Fruit fly (Drosophila melanogaster) whole organism, adult: ENCODE results near the gene Edc3.
A peak's percentile ranks its signal among the peaks of the same experiment; 100 is the strongest.

Source experiments
- CG11617 ChIP-seq: fragments of 200-800 bp; sonication (Bioruptor generic); optimal IDR thresholded peaks from 2 replicates; lab custom pipeline; 2017; ENCODE audit warnings: mild to moderate bottlenecking, missing biosample characterization, missing genetic modification reagents, missing genetic modification characterization
- CG12768 ChIP-seq: fragments of 200-800 bp; sonication (Bioruptor generic); optimal IDR thresholded peaks from 2 replicates; lab custom pipeline; 2017; ENCODE audit warnings: missing biosample characterization, missing genetic modification characterization, mild to moderate bottlenecking, moderate library complexity, missing genetic modification reagents
- CG14711 ChIP-seq: fragments of 200-800 bp; sonication (Bioruptor generic); optimal IDR thresholded peaks from 2 replicates; lab custom pipeline; 2018; ENCODE audit warnings: missing biosample characterization, mild to moderate bottlenecking, missing genetic modification characterization, moderate library complexity
- CG1620 ChIP-seq: fragments of 200-800 bp; sonication (Bioruptor generic); optimal IDR thresholded peaks from 2 replicates; lab custom pipeline; 2016; ENCODE audit warnings: missing biosample characterization, missing genetic modification characterization
- CG33017 ChIP-seq: fragments of 200-800 bp; sonication (Bioruptor generic); optimal IDR thresholded peaks from 2 replicates; lab custom pipeline; 2018; ENCODE audit warnings: missing biosample characterization, mild to moderate bottlenecking, missing genetic modification characterization, moderate library complexity
- CG5204 ChIP-seq: fragments of 200-800 bp; sonication (Bioruptor generic); optimal IDR thresholded peaks from 2 replicates; lab custom pipeline; 2016; ENCODE audit warnings: missing biosample characterization, missing genetic modification characterization
- CG7045 ChIP-seq: fragments of 200-800 bp; sonication (Bioruptor generic); optimal IDR thresholded peaks from 2 replicates; lab custom pipeline; 2017; ENCODE audit warnings: missing biosample characterization, mild to moderate bottlenecking, missing genetic modification characterization
- CG7101 ChIP-seq: fragments of 200-800 bp; sonication (Bioruptor generic); optimal IDR thresholded peaks from 2 replicates; lab custom pipeline; 2018; ENCODE audit warnings: missing biosample characterization, mild to moderate bottlenecking, missing genetic modification characterization, moderate library complexity
- Clk ChIP-seq: fragments of 200-800 bp; sonication (Bioruptor generic); optimal IDR thresholded peaks from 2 replicates; lab custom pipeline; 2017; ENCODE audit warnings: missing biosample characterization, missing genetic modification characterization
- Crg-1 ChIP-seq: fragments of 200-800 bp; sonication (Bioruptor generic); optimal IDR thresholded peaks from 2 replicates; lab custom pipeline; 2016; ENCODE audit warnings: missing biosample characterization, missing genetic modification characterization
- Hr96 ChIP-seq: fragments of 200-800 bp; sonication (Bioruptor generic); optimal IDR thresholded peaks from 2 replicates; lab custom pipeline; 2016; ENCODE audit warnings: missing biosample characterization, missing genetic modification characterization
- Mnt ChIP-seq: fragments of 200-800 bp; sonication (Bioruptor generic); optimal IDR thresholded peaks from 2 replicates; lab custom pipeline; 2016; ENCODE audit warnings: missing biosample characterization, mild to moderate bottlenecking, missing genetic modification characterization
- bab1 ChIP-seq: fragments of 200-800 bp; sonication (Bioruptor generic); optimal IDR thresholded peaks from 3 replicates; lab custom pipeline; 2019; ENCODE audit warnings: missing biosample characterization, mild to moderate bottlenecking, missing genetic modification characterization, moderate library complexity
- cic ChIP-seq: fragments of 200-800 bp; sonication (Bioruptor generic); optimal IDR thresholded peaks from 2 replicates; lab custom pipeline; 2017; ENCODE audit warnings: missing biosample characterization, mild to moderate bottlenecking, missing genetic modification characterization, moderate library complexity
- cnc ChIP-seq, 2 experiments: fragments of >200 bp; optimal IDR thresholded peaks; 2 replicates each; lab custom pipeline; 2017
- kay ChIP-seq: fragments of 200-800 bp; sonication (Bioruptor generic); peaks from one replicate; lab custom pipeline; 2016; ENCODE audit warnings: missing biosample characterization, missing genetic modification characterization, borderline replicate concordance
- ovo ChIP-seq: fragments of 200-800 bp; sonication (Bioruptor generic); optimal IDR thresholded peaks from 2 replicates; lab custom pipeline; 2016; ENCODE audit warnings: missing biosample characterization, missing genetic modification characterization
- pad ChIP-seq: fragments of 200-800 bp; sonication (Bioruptor generic); optimal IDR thresholded peaks from 3 replicates; lab custom pipeline; 2017; ENCODE audit warnings: missing biosample characterization, missing genetic modification characterization, mild to moderate bottlenecking, moderate library complexity, missing genetic modification reagents
- tj ChIP-seq: fragments of 200-800 bp; sonication (Bioruptor generic); optimal IDR thresholded peaks from 3 replicates; lab custom pipeline; 2017; ENCODE audit warnings: missing biosample characterization, mild to moderate bottlenecking, missing genetic modification characterization, moderate library complexity
- toe ChIP-seq: fragments of 200-800 bp; sonication (Bioruptor generic); optimal IDR thresholded peaks from 2 replicates; lab custom pipeline; 2016; ENCODE audit warnings: missing biosample characterization, missing genetic modification characterization

Edc3 gene

dm6 chr3L:17529511-17530194 is at the start of gene Edc3, which contains the start of gene Nedd4:
Edc3 (minus strand) TSS chr3L:17529861.
Nedd4 (plus strand) TSS chr3L:17530081.
- TF ChIP-seq cic (peak; percentile 7), CG14711 (tag; lab: Kevin White, UChicago) (peak; percentile 19), CG11617 (GFP tag; lab: Kevin White, UChicago) (peak; percentile 47), pad (GFP tag; lab: Kevin White, UChicago) (no peak), tj (GFP tag; lab: Kevin White, UChicago) (no peak), CG33017 (tag; lab: Kevin White, UChicago) (no peak), Crg-1 (GFP tag; lab: Kevin White, UChicago) (peak; percentile 23), CG7101 (tag; lab: Kevin White, UChicago) (peak; percentile 36), Hr96 (no peak), CG7045 (peak; percentile 17), CG1620 (GFP tag; lab: Kevin White, UChicago) (no peak), Mnt (GFP tag; lab: Kevin White, UChicago) (peak; percentile 52)

- TF ChIP-seq Hr96 (no peak), CG1620 (GFP tag; lab: Kevin White, UChicago) (no peak), pad (GFP tag; lab: Kevin White, UChicago) (no peak), ovo (GFP tag; lab: Kevin White, UChicago) (no peak), Crg-1 (GFP tag; lab: Kevin White, UChicago) (no peak), Mnt (GFP tag; lab: Kevin White, UChicago) (no peak), cnc (optimal IDR thresholded peaks at IDR 0.05; lab: Kevin White, UChicago) (no peak), cic (no peak), CG33017 (tag; lab: Kevin White, UChicago) (no peak), CG12768 (GFP tag; lab: Kevin White, UChicago) (no peak), CG11617 (GFP tag; lab: Kevin White, UChicago) (no peak), CG7101 (tag; lab: Kevin White, UChicago) (no peak), Clk (no peak)
These were observed 49.5 kb upstream of the Edc3 start for dm6 chr3L:17579121-17579520.

dm6 chr3L:17578413-17578812 is 48.8 kb upstream of the Edc3 start:
- TF ChIP-seq Mnt (GFP tag; lab: Kevin White, UChicago) (no peak), cnc (optimal IDR thresholded peaks at IDR 0.05; lab: Kevin White, UChicago) (no peak), kay (GFP tag; lab: Kevin White, UChicago) (peak; percentile 50), CG7045 (peak; percentile 24), tj (GFP tag; lab: Kevin White, UChicago) (no peak), CG11617 (GFP tag; lab: Kevin White, UChicago) (no peak), toe (GFP tag; lab: Kevin White, UChicago) (peak; percentile 25), Crg-1 (GFP tag; lab: Kevin White, UChicago) (no peak), bab1 (GFP tag; lab: Kevin White, UChicago) (no peak), Hr96 (no peak), Clk (no peak), CG12768 (GFP tag; lab: Kevin White, UChicago) (no peak), pad (GFP tag; lab: Kevin White, UChicago) (no peak), CG7101 (tag; lab: Kevin White, UChicago) (peak; percentile 38), ovo (GFP tag; lab: Kevin White, UChicago) (no peak), CG33017 (tag; lab: Kevin White, UChicago) (peak; percentile 59), CG1620 (GFP tag; lab: Kevin White, UChicago) (no peak), CG14711 (tag; lab: Kevin White, UChicago) (peak; percentile 53), cic (no peak), CG5204 (GFP tag; lab: Kevin White, UChicago) (no peak)

dm6 chr3L:17577530-17578351 is 48.1 kb upstream of the Edc3 start:
- TF ChIP-seq CG5204 (GFP tag; lab: Kevin White, UChicago), result no peak
- TF ChIP-seq pad (GFP tag; lab: Kevin White, UChicago), result peak; percentile 78
- TF ChIP-seq Clk, result peak; percentile 32
- TF ChIP-seq CG33017 (tag; lab: Kevin White, UChicago), result no peak
- TF ChIP-seq Hr96, result no peak
- peak; percentile 36 for TF ChIP-seq CG12768 (GFP tag; lab: Kevin White, UChicago)
- no peak for TF ChIP-seq CG11617 (GFP tag; lab: Kevin White, UChicago)
- TF ChIP-seq tj (GFP tag; lab: Kevin White, UChicago), result peak; percentile 71
- no peak for TF ChIP-seq cnc (optimal IDR thresholded peaks at IDR 0.05; lab: Kevin White, UChicago)
- no peak for TF ChIP-seq Crg-1 (GFP tag; lab: Kevin White, UChicago)
- TF ChIP-seq CG1620 (GFP tag; lab: Kevin White, UChicago), result no peak
- TF ChIP-seq Mnt (GFP tag; lab: Kevin White, UChicago), result peak; percentile 29
- no peak for TF ChIP-seq CG7045
- no peak for TF ChIP-seq CG7101 (tag; lab: Kevin White, UChicago)
- no peak for TF ChIP-seq ovo (GFP tag; lab: Kevin White, UChicago)
- no peak for TF ChIP-seq bab1 (GFP tag; lab: Kevin White, UChicago)
- TF ChIP-seq kay (GFP tag; lab: Kevin White, UChicago), result peak; percentile 76
- no peak for TF ChIP-seq CG14711 (tag; lab: Kevin White, UChicago)
- TF ChIP-seq toe (GFP tag; lab: Kevin White, UChicago), result no peak
- TF ChIP-seq cic, result peak; percentile 74

- TF ChIP-seq CG12768 (GFP tag; lab: Kevin White, UChicago) (no peak), CG1620 (GFP tag; lab: Kevin White, UChicago) (no peak), bab1 (GFP tag; lab: Kevin White, UChicago) (no peak), kay (GFP tag; lab: Kevin White, UChicago) (no peak), tj (GFP tag; lab: Kevin White, UChicago) (no peak), CG14711 (tag; lab: Kevin White, UChicago) (no peak), CG5204 (GFP tag; lab: Kevin White, UChicago) (no peak), Crg-1 (GFP tag; lab: Kevin White, UChicago) (no peak), cnc (optimal IDR thresholded peaks at IDR 0.05; lab: Kevin White, UChicago) (no peak), cic (no peak), CG33017 (tag; lab: Kevin White, UChicago) (no peak)
These were observed 47.2 kb upstream of the Edc3 start for dm6 chr3L:17576886-17577271.
